Fruit fly (Drosophila melanogaster) whole organism, embryonic: ENCODE data around the gene CG32206.

Experiments used
- Antp ChIP-seq: fragments of 200-800 bp; sonication (Bioruptor generic); optimal IDR thresholded peaks from 3 replicates; lab custom pipeline; 2016; ENCODE audit warnings: missing biosample characterization, missing genetic modification characterization
- Atf-2 ChIP-seq: fragments of 200-800 bp; sonication (Bioruptor generic); optimal IDR thresholded peaks from 2 replicates; lab custom pipeline; 2016; ENCODE audit warnings: missing biosample characterization, missing genetic modification characterization
- B-H1 ChIP-seq: fragments of 200-800 bp; sonication (Bioruptor generic); IDR thresholded peaks from 3 replicates; pipeline ENCODE4 v1.3.6; 2022; ENCODE audit warnings: missing biosample characterization, missing genetic modification characterization
- CG10267 ChIP-seq: fragments of 200-800 bp; sonication (Bioruptor generic); optimal IDR thresholded peaks from 2 replicates; lab custom pipeline; 2018; ENCODE audit warnings: missing biosample characterization, mild to moderate bottlenecking, missing genetic modification characterization, moderate library complexity
- CG10321 ChIP-seq: fragments of 200-800 bp; sonication (Bioruptor generic); IDR thresholded peaks from 2 replicates; pipeline ENCODE4 v1.3.6; 2022; ENCODE audit warnings: missing biosample characterization, missing genetic modification characterization
- CG12744 ChIP-seq: fragments of 200-800 bp; sonication (Bioruptor generic); optimal IDR thresholded peaks from 2 replicates; lab custom pipeline; 2016; ENCODE audit warnings: missing biosample characterization, missing genetic modification characterization
- CG13123 ChIP-seq: fragments of 200-800 bp; sonication (Bioruptor generic); optimal IDR thresholded peaks from 2 replicates; lab custom pipeline; 2016; ENCODE audit warnings: missing biosample characterization, missing genetic modification characterization
- CG17328 ChIP-seq: fragments of 200-800 bp; sonication (Bioruptor generic); IDR thresholded peaks from 2 replicates; pipeline ENCODE4 v1.3.6; 2022; ENCODE audit warnings: missing biosample characterization, missing genetic modification characterization
- CG17568 ChIP-seq: fragments of 200-800 bp; sonication (Bioruptor generic); optimal IDR thresholded peaks from 2 replicates; lab custom pipeline; 2018; ENCODE audit warnings: missing biosample characterization, mild to moderate bottlenecking, missing genetic modification characterization, moderate library complexity
- CG1792 ChIP-seq: fragments of 200-800 bp; sonication (Bioruptor generic); optimal IDR thresholded peaks from 2 replicates; lab custom pipeline; 2016; ENCODE audit warnings: missing biosample characterization, missing genetic modification characterization
- CG2120 ChIP-seq: fragments of 200-800 bp; sonication (Bioruptor generic); optimal IDR thresholded peaks from 3 replicates; lab custom pipeline; 2016; ENCODE audit warnings: missing biosample characterization, missing genetic modification characterization
- CG6854 ChIP-seq: fragments of 200-800 bp; sonication (Bioruptor generic); optimal IDR thresholded peaks from 3 replicates; lab custom pipeline; 2017; ENCODE audit warnings: missing biosample characterization, mild to moderate bottlenecking, missing genetic modification characterization
- CG7357 ChIP-seq: fragments of 200-800 bp; sonication (Bioruptor generic); IDR thresholded peaks from 3 replicates; pipeline ENCODE4 v1.3.6; 2022; ENCODE audit warnings: missing biosample characterization, missing genetic modification characterization
- CG7987 ChIP-seq: fragments of 200-800 bp; sonication (Bioruptor generic); optimal IDR thresholded peaks from 2 replicates; lab custom pipeline; 2018; ENCODE audit warnings: missing biosample characterization, mild to moderate bottlenecking, missing genetic modification characterization, moderate library complexity
- CG9215 ChIP-seq: fragments of 200-800 bp; sonication (Bioruptor generic); IDR thresholded peaks from 2 replicates; pipeline ENCODE4 v1.3.6; 2022; ENCODE audit warnings: missing biosample characterization, missing genetic modification characterization
- Dad ChIP-seq: fragments of 200-800 bp; sonication (Bioruptor generic); optimal IDR thresholded peaks from 3 replicates; lab custom pipeline; 2016; ENCODE audit warnings: missing biosample characterization, missing genetic modification characterization
- Deaf1 ChIP-seq: fragments of 200-800 bp; optimal IDR thresholded peaks from 3 replicates; lab custom pipeline; 2019; ENCODE audit warnings: missing biosample characterization, mild to moderate bottlenecking, missing genetic modification characterization, moderate library complexity
- E2f1 ChIP-seq: fragments of 200-800 bp; sonication (Bioruptor generic); IDR thresholded peaks from 2 replicates; pipeline ENCODE4 v1.3.6; 2022; ENCODE audit warnings: missing biosample characterization, missing genetic modification characterization
- ERR ChIP-seq: fragments of 200-800 bp; sonication (Bioruptor generic); optimal IDR thresholded peaks from 2 replicates; lab custom pipeline; 2016; ENCODE audit warnings: missing biosample characterization, missing genetic modification characterization
- Fer3 ChIP-seq: fragments of 200-800 bp; sonication (Bioruptor generic); optimal IDR thresholded peaks from 2 replicates; lab custom pipeline; 2018; ENCODE audit warnings: missing biosample characterization, mild to moderate bottlenecking, missing genetic modification characterization, moderate library complexity
- Hand ChIP-seq: fragments of 200-800 bp; sonication (Bioruptor generic); optimal IDR thresholded peaks from 2 replicates; lab custom pipeline; 2017; ENCODE audit warnings: mild to moderate bottlenecking, missing biosample characterization, missing genetic modification reagents, missing genetic modification characterization
- Hr39 ChIP-seq: fragments of >200 bp; optimal IDR thresholded peaks from 2 replicates; lab custom pipeline; 2017
- Hr51 ChIP-seq, 2 experiments: fragments of 200-800 bp; sonication (Bioruptor generic); optimal IDR thresholded peaks; 2 replicates in 1 of 2; 3 replicates in 1 of 2; lab custom pipeline; 2016 to 2018; ENCODE audit warnings: missing biosample characterization in 2 of 2, missing genetic modification characterization in 2 of 2, mild to moderate bottlenecking in 1 of 2, moderate library complexity in 1 of 2
- Jarid2 ChIP-seq: fragments of 200-800 bp; sonication (Bioruptor generic); optimal IDR thresholded peaks from 3 replicates; lab custom pipeline; 2017; ENCODE audit warnings: mild to moderate bottlenecking, missing biosample characterization, missing genetic modification reagents, missing genetic modification characterization
- NC2α ChIP-seq: fragments of 200-800 bp; sonication (Bioruptor generic); optimal IDR thresholded peaks from 2 replicates; lab custom pipeline; 2016; ENCODE audit warnings: missing biosample characterization, missing genetic modification characterization
- Poxn ChIP-seq: fragments of 200-800 bp; sonication (Bioruptor generic); IDR thresholded peaks from 2 replicates; pipeline ENCODE4 v1.3.6; 2022; ENCODE audit warnings: missing biosample characterization, missing genetic modification characterization
- Sin3A ChIP-seq: fragments of >200 bp; optimal IDR thresholded peaks from 2 replicates; lab custom pipeline; 2018
- Sox102F ChIP-seq: fragments of 200-800 bp; sonication (Bioruptor generic); optimal IDR thresholded peaks from 2 replicates; lab custom pipeline; 2018; ENCODE audit warnings: missing biosample characterization, mild to moderate bottlenecking, missing genetic modification characterization, moderate library complexity
- TFAM ChIP-seq: fragments of 200-800 bp; sonication (Bioruptor generic); optimal IDR thresholded peaks from 2 replicates; lab custom pipeline; 2017; ENCODE audit warnings: missing biosample characterization, missing genetic modification characterization, inconsistent platforms
- Taf1 ChIP-seq: fragments of 200-800 bp; sonication (Bioruptor generic); IDR thresholded peaks from 2 replicates; pipeline ENCODE4 v1.3.6; 2022; ENCODE audit warnings: missing biosample characterization, missing genetic modification characterization
- Vsx1 ChIP-seq: fragments of 200-800 bp; sonication (Bioruptor generic); optimal IDR thresholded peaks from 2 replicates; lab custom pipeline; 2017; ENCODE audit warnings: missing biosample characterization, mild to moderate bottlenecking, missing genetic modification characterization, missing genetic modification reagents
- Xrp1 ChIP-seq: fragments of 200-800 bp; sonication (Bioruptor generic); IDR thresholded peaks from 2 replicates; pipeline ENCODE4 v1.3.6; 2022; ENCODE audit warnings: missing biosample characterization, missing genetic modification characterization
- ara ChIP-seq: fragments of 200-800 bp; sonication (Bioruptor generic); IDR thresholded peaks from 2 replicates; pipeline ENCODE4 v1.3.6; 2022; ENCODE audit warnings: missing biosample characterization, missing genetic modification characterization
- cas ChIP-seq: fragments of 200-800 bp; sonication (Bioruptor generic); IDR thresholded peaks from 2 replicates; pipeline ENCODE4 v1.3.6; 2022; ENCODE audit warnings: missing biosample characterization, missing genetic modification characterization
- chn ChIP-seq: fragments of 200-800 bp; sonication (Bioruptor generic); optimal IDR thresholded peaks from 2 replicates; lab custom pipeline; 2016; ENCODE audit warnings: missing biosample characterization, missing genetic modification characterization
- danr ChIP-seq: fragments of 200-800 bp; sonication (Bioruptor generic); IDR thresholded peaks from 2 replicates; pipeline ENCODE4 v1.3.6; 2022; ENCODE audit warnings: missing biosample characterization, missing genetic modification characterization
- eve ChIP-seq, 2 experiments: fragments of >200 bp; optimal IDR thresholded peaks; 2 replicates each; lab custom pipeline; 2017; ENCODE audit warnings: missing biosample characterization in 2 of 2, missing genetic modification characterization in 2 of 2
- fd3F ChIP-seq: fragments of 200-800 bp; sonication (Bioruptor generic); optimal IDR thresholded peaks from 2 replicates; lab custom pipeline; 2018; ENCODE audit warnings: missing biosample characterization, mild to moderate bottlenecking, missing genetic modification characterization, moderate library complexity
- gfzf ChIP-seq: fragments of 200-800 bp; sonication (Bioruptor generic); optimal IDR thresholded peaks from 2 replicates; lab custom pipeline; 2016; ENCODE audit warnings: missing biosample characterization, mild to moderate bottlenecking, missing genetic modification characterization, moderate library complexity
- grn ChIP-seq: fragments of 200-800 bp; sonication (Bioruptor generic); optimal IDR thresholded peaks from 3 replicates; lab custom pipeline; 2017; ENCODE audit warnings: missing biosample characterization, missing genetic modification characterization
- jumu ChIP-seq: fragments of 200-800 bp; sonication (Bioruptor generic); optimal IDR thresholded peaks from 3 replicates; lab custom pipeline; 2016; ENCODE audit warnings: missing biosample characterization, missing genetic modification characterization
- lbe ChIP-seq: fragments of 200-800 bp; sonication (Bioruptor generic); optimal IDR thresholded peaks from 2 replicates; lab custom pipeline; 2016; ENCODE audit warnings: missing biosample characterization, mild to moderate bottlenecking, missing genetic modification characterization
- pb ChIP-seq: fragments of 200-800 bp; sonication (Bioruptor generic); optimal IDR thresholded peaks from 3 replicates; lab custom pipeline; 2016; ENCODE audit warnings: missing biosample characterization, missing genetic modification characterization
- prd ChIP-seq, 3 experiments: fragments of >200 bp in 2 of 3; fragments of 200-800 bp in 1 of 3; sonication (Bioruptor generic) in 1 of 3; optimal IDR thresholded peaks in 2 of 3; IDR thresholded peaks in 1 of 3; 2 replicates in 2 of 3; 3 replicates in 1 of 3; pipeline versions ENCODE4 v1.3.6 to Lab custom; 2017 to 2022; ENCODE audit warnings: missing biosample characterization in 1 of 3, missing genetic modification characterization in 1 of 3
- pzg ChIP-seq: fragments of 200-800 bp; sonication (Bioruptor generic); optimal IDR thresholded peaks from 3 replicates; lab custom pipeline; 2018; ENCODE audit warnings: missing biosample characterization, mild to moderate bottlenecking, missing genetic modification characterization, moderate library complexity
- sc ChIP-seq, 3 experiments: fragments of >200 bp in 2 of 3; fragments of 200-800 bp in 1 of 3; sonication (Bioruptor generic) in 1 of 3; optimal IDR thresholded peaks; 2 replicates in 2 of 3; 3 replicates in 1 of 3; lab custom pipeline; 2017; ENCODE audit warnings: mild to moderate bottlenecking in 1 of 3, missing biosample characterization in 1 of 3, missing genetic modification characterization in 1 of 3, missing genetic modification reagents in 1 of 3
- seq ChIP-seq: fragments of 200-800 bp; sonication (Bioruptor generic); IDR thresholded peaks from 2 replicates; pipeline ENCODE4 v1.3.6; 2022; ENCODE audit warnings: missing biosample characterization, missing genetic modification characterization
- sima ChIP-seq: fragments of 200-800 bp; sonication (Bioruptor generic); optimal IDR thresholded peaks from 2 replicates; lab custom pipeline; 2016; ENCODE audit warnings: missing biosample characterization, missing genetic modification characterization
- tap ChIP-seq: fragments of 200-800 bp; optimal IDR thresholded peaks from 3 replicates; lab custom pipeline; 2019; ENCODE audit warnings: missing biosample characterization, mild to moderate bottlenecking, missing genetic modification characterization, moderate library complexity
- vvl ChIP-seq: fragments of 200-800 bp; sonication (Bioruptor generic); IDR thresholded peaks from 2 replicates; pipeline ENCODE4 v1.3.6; 2022; ENCODE audit warnings: missing biosample characterization, missing genetic modification characterization

The CG32206 gene

dm6 chr3L:19337398-19338086 is 75.2 kb downstream of the CG32206 start, which contains the start of gene pip (continued):
- 0 out of 2 replicates have a peak, but pooled peaks have one; percentile 28 for TF ChIP-seq CG10321
- no peak for TF ChIP-seq sc (optimal IDR thresholded peaks at IDR 0.05; lab: Kevin White, UChicago)
- no peak for TF ChIP-seq sc (GFP tag; optimal IDR thresholded peaks at IDR 0.05; lab: Kevin White, UChicago)
- no peak for TF ChIP-seq Sin3A (lab: Kevin White, UChicago)
- no peak for TF ChIP-seq E2f1 (GFP tag; lab: Robert Waterston, UW)
- peak; percentile 72 for TF ChIP-seq CG7987 (GFP tag; lab: Kevin White, UChicago)
- TF ChIP-seq TFAM, result no peak
- peak; percentile 55 for TF ChIP-seq fd3F (GFP tag; lab: Kevin White, UChicago)
- peak; percentile 50 for TF ChIP-seq CG2120 (GFP tag; lab: Kevin White, UChicago)
- TF ChIP-seq CG10267, result no peak
- TF ChIP-seq cas, result no peak
- no peak for TF ChIP-seq vvl (GFP tag; lab: Robert Waterston, UW)
- TF ChIP-seq Fer3, result peak; percentile 57
- no peak for TF ChIP-seq ara (GFP tag; lab: Robert Waterston, UW)
- no peak for TF ChIP-seq Deaf1 (tag; lab: Kevin White, UChicago)
- no peak for TF ChIP-seq Hr39 (lab: Kevin White, UChicago)
- no peak for TF ChIP-seq pzg (GFP tag; lab: Kevin White, UChicago)
- peak; percentile 13 for TF ChIP-seq Antp (GFP tag; lab: Kevin White, UChicago)
- TF ChIP-seq Hand, result peak; percentile 37
- no peak for TF ChIP-seq eve (GFP tag; optimal IDR thresholded peaks at IDR 0.05; lab: Kevin White, UChicago)
- peak; percentile 53 for TF ChIP-seq Jarid2 (GFP tag; lab: Kevin White, UChicago)
- TF ChIP-seq danr (GFP tag; lab: Robert Waterston, UW), result no peak
- peak in 1 of 2 experiments; percentile 53 for TF ChIP-seq Hr51 (GFP tag; optimal IDR thresholded peaks at IDR 0.05; lab: Kevin White, UChicago)
- TF ChIP-seq seq (GFP tag; lab: Robert Waterston, UW), result peak; percentile 41; the same call in 1 of the 2 replicates
- no peak for TF ChIP-seq jumu (GFP tag; lab: Kevin White, UChicago)
- peak; percentile 70 for TF ChIP-seq Vsx1
- TF ChIP-seq pb (GFP tag; lab: Kevin White, UChicago), result no peak
- TF ChIP-seq tap (tag; lab: Kevin White, UChicago), result no peak
- TF ChIP-seq gfzf (GFP tag; lab: Kevin White, UChicago), result no peak
- no peak for TF ChIP-seq lbe (GFP tag; lab: Kevin White, UChicago)
- no peak for TF ChIP-seq sima (GFP tag; lab: Kevin White, UChicago)
- TF ChIP-seq Xrp1, result peak; percentile 47; the same call in 1 of the 2 replicates
- TF ChIP-seq grn, result peak; percentile 26
- no peak for TF ChIP-seq ERR (GFP tag; lab: Kevin White, UChicago)
- TF ChIP-seq CG17568 (GFP tag; lab: Kevin White, UChicago), result peak; percentile 69
- TF ChIP-seq CG7357, result no peak
- peak; percentile 50 for TF ChIP-seq CG1792 (GFP tag; lab: Kevin White, UChicago)
- no peak for TF ChIP-seq Dad
- TF ChIP-seq Poxn (GFP tag; lab: Robert Waterston, UW), result no peak
- TF ChIP-seq prd (optimal IDR thresholded peaks at IDR 0.05; lab: Kevin White, UChicago), result no peak
- no peak for TF ChIP-seq prd (GFP tag; IDR thresholded peaks at IDR 0.05; lab: Robert Waterston, UW)
- no peak for TF ChIP-seq NC2α (GFP tag; lab: Kevin White, UChicago)
- no peak; the same call in 2 of the 3 replicates for TF ChIP-seq B-H1 (GFP tag; lab: Robert Waterston, UW)
- peak; percentile 10 for TF ChIP-seq Sox102F (GFP tag; lab: Kevin White, UChicago)
- TF ChIP-seq chn, result no peak
- TF ChIP-seq CG12744, result no peak
- peak; percentile 8 for TF ChIP-seq CG13123 (GFP tag; lab: Kevin White, UChicago)
- no peak for TF ChIP-seq CG17328 (GFP tag; lab: Robert Waterston, UW)
- TF ChIP-seq CG9215 (GFP tag; lab: Robert Waterston, UW), result no peak
- TF ChIP-seq Taf1 (GFP tag; lab: Robert Waterston, UW), result no peak
- no peak for TF ChIP-seq Atf-2
- peak; percentile 68 for TF ChIP-seq CG6854
